Fruit fly (Drosophila melanogaster) whole organism, adult: ENCODE data around the gene CG32857.

Experiments
- CG5204 ChIP-seq: fragments of 200-800 bp; sonication (Bioruptor generic); optimal IDR thresholded peaks from 2 replicates; lab custom pipeline; 2016; ENCODE audit warnings: missing biosample characterization, missing genetic modification characterization
- CG7101 ChIP-seq: fragments of 200-800 bp; sonication (Bioruptor generic); optimal IDR thresholded peaks from 2 replicates; lab custom pipeline; 2018; ENCODE audit warnings: missing biosample characterization, mild to moderate bottlenecking, missing genetic modification characterization, moderate library complexity
- Crg-1 ChIP-seq: fragments of 200-800 bp; sonication (Bioruptor generic); optimal IDR thresholded peaks from 2 replicates; lab custom pipeline; 2016; ENCODE audit warnings: missing biosample characterization, missing genetic modification characterization
- cic ChIP-seq: fragments of 200-800 bp; sonication (Bioruptor generic); optimal IDR thresholded peaks from 2 replicates; lab custom pipeline; 2017; ENCODE audit warnings: missing biosample characterization, mild to moderate bottlenecking, missing genetic modification characterization, moderate library complexity
- kay ChIP-seq: fragments of 200-800 bp; sonication (Bioruptor generic); peaks from one replicate; lab custom pipeline; 2016; ENCODE audit warnings: missing biosample characterization, missing genetic modification characterization, borderline replicate concordance
- toe ChIP-seq: fragments of 200-800 bp; sonication (Bioruptor generic); optimal IDR thresholded peaks from 2 replicates; lab custom pipeline; 2016; ENCODE audit warnings: missing biosample characterization, missing genetic modification characterization

DNA sequence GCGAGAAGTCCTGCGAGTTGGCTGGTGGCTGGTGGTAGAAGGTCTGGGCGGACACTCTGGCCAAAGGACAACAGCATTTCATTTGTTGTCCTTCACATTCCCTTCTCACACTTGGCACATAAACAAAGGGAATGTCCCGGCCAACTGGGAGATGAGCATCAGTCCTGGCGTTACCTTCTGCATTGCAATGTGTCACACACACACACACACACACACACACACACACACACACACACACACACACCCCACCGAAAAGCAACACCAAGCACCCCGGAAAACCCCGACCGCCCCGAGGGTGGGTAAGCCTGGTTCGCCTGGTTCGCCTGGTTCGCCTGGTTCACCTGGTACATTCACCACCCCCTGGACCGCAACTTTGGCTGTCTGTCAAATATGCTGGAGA lies 49.6 kb downstream of the CG32857 start:
- no peak for TF ChIP-seq cic (GFP tag; lab: Kevin White, UChicago)
- TF ChIP-seq CG5204, result no peak
- no peak for TF ChIP-seq toe
- no peak for TF ChIP-seq CG7101 (tag; lab: Kevin White, UChicago)
- TF ChIP-seq Crg-1 (GFP tag; lab: Kevin White, UChicago), result no peak
- TF ChIP-seq kay (GFP tag; lab: Kevin White, UChicago), result no peak
